Worm (Caenorhabditis elegans) whole organism, L2 larva: ENCODE results near the gene srh-87.

Experiments
- R02D3.7 ChIP-seq: fragments of 150-350 bp; optimal IDR thresholded peaks from 2 replicates; lab custom pipeline; 2014; ENCODE audit warnings: missing biosample characterization, missing genetic modification characterization
- ZK546.5 ChIP-seq: sonication (generic microtip); optimal IDR thresholded peaks from 2 replicates; lab custom pipeline; 2017; ENCODE audit warnings: missing biosample characterization, missing genetic modification characterization
- alr-1 ChIP-seq: fragments of 150-350 bp; optimal IDR thresholded peaks from 2 replicates; lab custom pipeline; 2014; ENCODE audit warnings: missing biosample characterization, missing genetic modification characterization
- aly-2 ChIP-seq: fragments of 150-350 bp; optimal IDR thresholded peaks from 2 replicates; lab custom pipeline; 2014; ENCODE audit warnings: missing biosample characterization, missing genetic modification characterization
- ama-1 ChIP-seq: fragments of 150-350 bp; optimal IDR thresholded peaks from 2 replicates; lab custom pipeline; 2018; ENCODE audit warnings: inconsistent platforms
- blmp-1 ChIP-seq: sonication (generic microtip); optimal IDR thresholded peaks from 2 replicates; lab custom pipeline; 2017; ENCODE audit warnings: missing genetic modification characterization, mild to moderate bottlenecking, missing compliant biosample characterization, antibody characterized with exemption, moderate library complexity; ENCODE audit not compliant: insufficient read depth
- ceh-82 ChIP-seq: fragments of 150-350 bp; optimal IDR thresholded peaks from 2 replicates; lab custom pipeline; 2014; ENCODE audit warnings: missing biosample characterization, missing genetic modification characterization
- crh-2 ChIP-seq: sonication (generic microtip); optimal IDR thresholded peaks from 2 replicates; lab custom pipeline; 2017; ENCODE audit warnings: missing biosample characterization, missing genetic modification characterization
- dmd-4 ChIP-seq: sonication (generic microtip); optimal IDR thresholded peaks from 2 replicates; lab custom pipeline; 2017; ENCODE audit warnings: missing biosample characterization, missing genetic modification characterization
- elt-1 ChIP-seq: fragments of 150-350 bp; optimal IDR thresholded peaks from 2 replicates; lab custom pipeline; 2014; ENCODE audit warnings: missing biosample characterization, missing genetic modification characterization
- elt-3 ChIP-seq: sonication (generic microtip); optimal IDR thresholded peaks from 2 replicates; lab custom pipeline; 2017; ENCODE audit warnings: missing biosample characterization, missing genetic modification characterization
- gmeb-1 ChIP-seq: fragments of 150-350 bp; optimal IDR thresholded peaks from 2 replicates; lab custom pipeline; 2014; ENCODE audit warnings: missing biosample characterization, missing genetic modification characterization
- lin-11 ChIP-seq: fragments of 150-350 bp; sonication (generic microtip); optimal IDR thresholded peaks from 2 replicates; lab custom pipeline; 2014; ENCODE audit warnings: missing biosample characterization, missing genetic modification characterization, inconsistent platforms, mixed read lengths
- lin-13 ChIP-seq: fragments of 150-350 bp; optimal IDR thresholded peaks from 2 replicates; lab custom pipeline; 2014; ENCODE audit warnings: missing biosample characterization, missing genetic modification reagents, missing genetic modification characterization
- lin-39 ChIP-seq: fragments of 150-350 bp; optimal IDR thresholded peaks from 2 replicates; lab custom pipeline; 2014; ENCODE audit warnings: missing biosample characterization, missing genetic modification reagents, missing genetic modification characterization
- lsy-2 ChIP-seq, 2 experiments: fragments of 150-350 bp in 1 of 2; sonication (generic microtip) in 1 of 2; optimal IDR thresholded peaks; 2 replicates each; lab custom pipeline; 2014 to 2017; ENCODE audit warnings: missing biosample characterization in 2 of 2, missing genetic modification characterization in 2 of 2
- mab-5 ChIP-seq: fragments of 150-350 bp; optimal IDR thresholded peaks from 2 replicates; lab custom pipeline; 2014; ENCODE audit warnings: missing biosample characterization, missing genetic modification characterization
- mbf-1 ChIP-seq: sonication (generic microtip); optimal IDR thresholded peaks from 2 replicates; lab custom pipeline; 2017; ENCODE audit warnings: missing biosample characterization, missing genetic modification characterization
- mdl-1 ChIP-seq, 2 experiments: fragments of 150-350 bp in 1 of 2; sonication (generic microtip) in 1 of 2; optimal IDR thresholded peaks; 2 replicates each; lab custom pipeline; 2017; ENCODE audit warnings: missing biosample characterization in 2 of 2, missing genetic modification characterization in 2 of 2
- nhr-10 ChIP-seq: sonication (generic microtip); optimal IDR thresholded peaks from 2 replicates; lab custom pipeline; 2017; ENCODE audit warnings: missing biosample characterization, missing genetic modification characterization
- nhr-11 ChIP-seq: fragments of 150-350 bp; optimal IDR thresholded peaks from 2 replicates; lab custom pipeline; 2014; ENCODE audit warnings: missing biosample characterization, missing genetic modification characterization
- nhr-12 ChIP-seq: fragments of 150-350 bp; optimal IDR thresholded peaks from 2 replicates; lab custom pipeline; 2014; ENCODE audit warnings: missing biosample characterization, missing genetic modification characterization
- nhr-129 ChIP-seq: fragments of 150-350 bp; optimal IDR thresholded peaks from 2 replicates; lab custom pipeline; 2014; ENCODE audit warnings: missing biosample characterization, missing genetic modification characterization
- nhr-21 ChIP-seq: fragments of 150-350 bp; optimal IDR thresholded peaks from 2 replicates; lab custom pipeline; 2014; ENCODE audit warnings: missing biosample characterization, missing genetic modification characterization
- nhr-23 ChIP-seq: fragments of 150-350 bp; optimal IDR thresholded peaks from 2 replicates; lab custom pipeline; 2014; ENCODE audit warnings: missing biosample characterization, missing genetic modification reagents, missing genetic modification characterization
- nhr-237 ChIP-seq: fragments of 150-350 bp; optimal IDR thresholded peaks from 2 replicates; lab custom pipeline; 2014; ENCODE audit warnings: missing biosample characterization, missing genetic modification characterization
- nhr-25 ChIP-seq: fragments of 150-350 bp; sonication (generic microtip); optimal IDR thresholded peaks from 3 replicates; lab custom pipeline; 2014; ENCODE audit warnings: missing biosample characterization, missing genetic modification characterization
- nhr-6 ChIP-seq: fragments of 150-350 bp; optimal IDR thresholded peaks from 2 replicates; lab custom pipeline; 2014; ENCODE audit warnings: missing biosample characterization, missing genetic modification characterization
- nhr-77 ChIP-seq: fragments of 150-350 bp; optimal IDR thresholded peaks from 2 replicates; lab custom pipeline; 2014; ENCODE audit warnings: missing biosample characterization, missing genetic modification characterization
- sem-4 ChIP-seq: fragments of 150-350 bp; optimal IDR thresholded peaks from 2 replicates; lab custom pipeline; 2014; ENCODE audit warnings: missing biosample characterization, missing genetic modification reagents, missing genetic modification characterization
- skn-1 ChIP-seq: sonication (generic microtip); optimal IDR thresholded peaks from 2 replicates; lab custom pipeline; 2017; ENCODE audit warnings: missing biosample characterization, missing genetic modification characterization
- sma-3 ChIP-seq: sonication (generic microtip); optimal IDR thresholded peaks from 2 replicates; lab custom pipeline; 2016; ENCODE audit warnings: missing genetic modification reagents, missing genetic modification characterization, missing compliant biosample characterization
- sma-9 ChIP-seq, 2 experiments: fragments of 150-350 bp in 1 of 2; sonication (generic microtip) in 1 of 2; optimal IDR thresholded peaks; 2 replicates each; lab custom pipeline; 2014 to 2016; ENCODE audit warnings: missing genetic modification characterization in 2 of 2, mild to moderate bottlenecking in 1 of 2, missing biosample characterization in 1 of 2, missing compliant biosample characterization in 1 of 2, missing genetic modification reagents in 1 of 2, moderate library complexity in 1 of 2
- snpc-4 ChIP-seq: fragments of 150-350 bp; optimal IDR thresholded peaks from 2 replicates; lab custom pipeline; 2014; ENCODE audit warnings: missing biosample characterization, missing genetic modification characterization
- unc-39 ChIP-seq: fragments of 150-350 bp; optimal IDR thresholded peaks from 2 replicates; lab custom pipeline; 2014; ENCODE audit warnings: missing biosample characterization, missing genetic modification characterization
- unc-55 ChIP-seq: fragments of 150-350 bp; sonication (generic microtip); optimal IDR thresholded peaks from 3 replicates; lab custom pipeline; 2014; ENCODE audit warnings: missing biosample characterization, missing genetic modification reagents, missing genetic modification characterization
- unc-62 ChIP-seq: fragments of 150-350 bp; optimal IDR thresholded peaks from 2 replicates; lab custom pipeline; 2014; ENCODE audit warnings: missing biosample characterization, missing genetic modification reagents, missing genetic modification characterization
- ztf-1 ChIP-seq: fragments of 200-800 bp; sonication (Bioruptor generic); conservative IDR thresholded peaks from 2 replicates; pipeline ENCODE4 v1.3.6; 2022; ENCODE audit warnings: missing genetic modification characterization, missing compliant biosample characterization
- ztf-11 ChIP-seq: sonication (generic microtip); optimal IDR thresholded peaks from 2 replicates; lab custom pipeline; 2017; ENCODE audit warnings: missing biosample characterization, missing genetic modification characterization
- ztf-4 ChIP-seq: fragments of 150-350 bp; optimal IDR thresholded peaks from 2 replicates; lab custom pipeline; 2014; ENCODE audit warnings: missing biosample characterization, missing genetic modification characterization

The srh-87 gene

DNA sequence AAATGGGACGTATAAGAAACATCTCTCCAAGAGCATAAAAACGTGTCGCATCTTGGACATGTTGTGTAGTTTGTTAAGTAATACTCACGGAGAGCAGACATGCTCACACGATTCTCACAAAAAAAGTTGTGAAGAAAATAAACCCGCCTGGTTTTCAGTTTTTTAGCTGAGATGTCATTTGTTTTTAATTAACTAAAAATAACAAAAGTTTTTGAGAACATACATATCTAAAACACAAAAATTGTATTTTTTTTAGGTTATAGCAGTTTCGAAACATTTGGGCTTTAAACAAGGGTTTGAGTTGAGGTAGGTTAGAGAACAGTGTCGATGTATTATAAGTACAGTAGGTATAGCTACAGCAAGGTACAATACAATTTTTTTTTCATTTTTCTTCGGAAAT is 19.3 kb upstream of the srh-87 start, which contains the start of gene srh-88:
srh-88 (minus strand) TSS at position 101 of the 400 bp plus-strand sequence.
- TF ChIP-seq snpc-4 (tag; lab: Kevin White, UChicago) = no peak
- TF ChIP-seq nhr-12 (tag; lab: Kevin White, UChicago) = no peak
- TF ChIP-seq nhr-21 (tag; lab: Kevin White, UChicago) = no peak
- TF ChIP-seq dmd-4 (tag; lab: Kevin White, UChicago) = no peak
- no peak for TF ChIP-seq mbf-1 (tag; lab: Kevin White, UChicago)
- TF ChIP-seq R02D3.7 = no peak
- no peak for TF ChIP-seq crh-2
- TF ChIP-seq nhr-77 (tag; lab: Kevin White, UChicago) = no peak
- no peak for TF ChIP-seq unc-55 (GFP tag; lab: Kevin White, UChicago)
- no peak for TF ChIP-seq nhr-25
- no peak for TF ChIP-seq lin-39 (tag; lab: Kevin White, UChicago)
- no peak for TF ChIP-seq sem-4
- no peak for TF ChIP-seq unc-39
- no peak for TF ChIP-seq mdl-1 (tag; optimal IDR thresholded peaks at IDR 0.05; lab: Kevin White, UChicago)
- TF ChIP-seq ZK546.5 = no peak
- no peak for TF ChIP-seq nhr-23 (tag; lab: Kevin White, UChicago)
- TF ChIP-seq ceh-82 (tag; lab: Kevin White, UChicago) = no peak
- TF ChIP-seq, all 48 proteins: peak for 0

DNA sequence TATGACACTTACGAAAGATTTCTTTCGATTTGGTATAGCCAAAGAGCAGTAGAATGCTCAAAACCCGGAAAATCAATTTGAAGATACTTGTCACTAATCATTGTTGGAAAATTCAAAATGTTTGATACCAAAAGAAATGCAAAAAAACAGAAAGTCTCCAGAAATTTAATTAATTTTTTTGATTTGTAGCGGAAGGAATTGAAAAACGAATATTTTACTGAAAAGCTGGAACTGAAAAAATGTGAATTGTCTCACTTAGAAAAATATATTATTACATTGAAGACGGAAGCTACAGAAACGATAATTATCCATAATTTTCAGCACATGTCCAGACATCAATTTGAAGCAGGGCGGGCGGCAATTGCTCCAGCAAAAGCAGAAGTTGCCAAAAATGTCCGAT is 17.5 kb upstream of the srh-87 start, which contains the start of gene srw-138:
srw-138 (minus strand) TSS at position 101 of the 400 bp plus-strand sequence.
- TF ChIP-seq nhr-25 (no peak), nhr-237 (tag; lab: Kevin White, UChicago) (no peak), ztf-11 (tag; lab: Kevin White, UChicago) (no peak), aly-2 (no peak), dmd-4 (tag; lab: Kevin White, UChicago) (no peak), mab-5 (tag; lab: Kevin White, UChicago) (no peak), nhr-21 (tag; lab: Kevin White, UChicago) (no peak), ZK546.5 (no peak), ztf-1 (no peak), nhr-6 (no peak), nhr-10 (tag; lab: Kevin White, UChicago) (no peak), mbf-1 (tag; lab: Kevin White, UChicago) (no peak), elt-3 (no peak), elt-1 (tag; lab: Kevin White, UChicago) (no peak), snpc-4 (tag; lab: Kevin White, UChicago) (no peak), sma-3 (no peak), blmp-1 (tag; lab: Kevin White, UChicago) (no peak), lin-13 (GFP tag; lab: Kevin White, UChicago) (no peak), unc-39 (no peak), unc-62 (GFP tag; lab: Kevin White, UChicago) (no peak)

DNA sequence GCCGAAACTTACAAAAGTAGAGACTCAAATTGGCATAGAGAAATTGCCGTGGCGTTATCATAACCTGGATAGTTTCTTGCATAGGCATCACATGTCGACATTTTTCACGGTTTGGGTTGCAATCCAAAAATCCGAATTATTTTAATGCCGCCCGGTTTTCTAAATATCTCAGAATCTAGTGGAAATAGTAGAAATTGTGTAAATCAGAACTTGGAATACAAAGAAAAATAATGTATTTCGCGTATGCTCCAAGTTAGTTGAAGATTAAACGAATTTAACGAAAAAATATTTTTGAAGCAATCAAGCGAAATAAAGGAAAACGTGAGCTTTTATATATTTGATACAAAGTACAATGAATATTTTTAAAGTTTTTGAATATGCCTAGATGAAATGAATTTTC is 15.4 kb upstream of the srh-87 start, which contains the start of gene srw-144:
srw-144 (minus strand) TSS at position 101 of the 400 bp plus-strand sequence.
- no peak for TF ChIP-seq aly-2
- TF ChIP-seq nhr-6 = no peak
- no peak for TF ChIP-seq alr-1 (tag; lab: Kevin White, UChicago)
- TF ChIP-seq nhr-129 = no peak
- TF ChIP-seq sma-3 = no peak
- TF ChIP-seq blmp-1 (tag; lab: Kevin White, UChicago) = no peak
- TF ChIP-seq ztf-4 (tag; lab: Kevin White, UChicago) = no peak
- no peak for TF ChIP-seq skn-1
- no peak for TF ChIP-seq lsy-2 (tag; optimal IDR thresholded peaks at IDR 0.05; lab: Kevin White, UChicago)
- no peak for TF ChIP-seq unc-39
- TF ChIP-seq lin-11 = no peak
- TF ChIP-seq ztf-1 = no peak
- TF ChIP-seq sma-9 (GFP tag; optimal IDR thresholded peaks at IDR 0.05; lab: Kevin White, UChicago) = no peak
- no peak for TF ChIP-seq sma-9 (tag; optimal IDR thresholded peaks at IDR 0.05; lab: Kevin White, UChicago)
- TF ChIP-seq ama-1 (lab: Kevin White, UChicago) = no peak
- TF ChIP-seq nhr-11 (tag; lab: Kevin White, UChicago) = no peak
- no peak for TF ChIP-seq lin-39 (tag; lab: Kevin White, UChicago)
- no peak for TF ChIP-seq mbf-1 (tag; lab: Kevin White, UChicago)
- no peak for TF ChIP-seq ZK546.5
- TF ChIP-seq gmeb-1 = no peak
- no peak for TF ChIP-seq mab-5 (tag; lab: Kevin White, UChicago)
- TF ChIP-seq, all 48 proteins: peak for 0
